Fruit fly (Drosophila melanogaster): ENCODE data around the gene brat.

DNA sequence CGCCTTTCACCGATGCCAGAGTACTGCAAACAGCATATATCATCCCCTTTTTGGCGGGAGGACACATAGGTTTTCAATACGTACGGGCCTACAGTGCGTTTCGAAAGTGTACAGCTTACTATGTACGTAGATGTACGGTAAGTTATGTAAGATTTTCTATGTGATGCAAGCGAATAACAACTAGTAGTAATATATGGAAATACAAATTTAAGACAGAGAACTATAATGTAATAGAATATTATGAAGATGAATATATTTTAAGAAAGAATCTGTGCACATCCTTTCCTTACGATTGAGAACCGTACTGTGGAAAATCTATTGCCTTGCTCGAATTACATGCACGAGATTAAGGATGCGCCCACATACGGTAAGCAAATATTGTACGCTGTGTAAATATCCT lies 84.3 kb downstream of the brat start:
- TF ChIP-seq psq (optimal IDR thresholded peaks at IDR 0.05), result no peak
- TF ChIP-seq Sin3A (optimal IDR thresholded peaks at IDR 0.05), result no peak
- no peak for TF ChIP-seq ttk (optimal IDR thresholded peaks at IDR 0.05)
- TF ChIP-seq h (optimal IDR thresholded peaks at IDR 0.05), result no peak

All from Kc167 (cell line).